Worm (Caenorhabditis elegans) whole organism, young adult: ENCODE measurements around the gene T23G7.3.

ENCODE experiments used
- Y53G8AR.9 ChIP-seq: fragments of 200-800 bp; sonication (Bioruptor generic); conservative IDR thresholded peaks from 2 replicates; pipeline ENCODE4 v1.3.6; 2022; ENCODE audit warnings: missing genetic modification reagents, missing genetic modification characterization, missing compliant biosample characterization
- Y56A3A.18 ChIP-seq: fragments of 200-800 bp; sonication (Bioruptor generic); IDR thresholded peaks from 2 replicates; pipeline ENCODE4 v1.3.6; 2022; ENCODE audit warnings: missing genetic modification reagents, missing genetic modification characterization, missing compliant biosample characterization
- Y67H2A.10 ChIP-seq: fragments of 200-800 bp; sonication (Bioruptor generic); conservative IDR thresholded peaks from 2 replicates; pipeline ENCODE4 v1.3.6; 2022; ENCODE audit warnings: missing genetic modification reagents, missing genetic modification characterization, missing compliant biosample characterization
- Y79H2A.3 ChIP-seq: fragments of 200-800 bp; sonication (Bioruptor generic); conservative IDR thresholded peaks from 2 replicates; pipeline ENCODE4 v1.3.6; 2022; ENCODE audit warnings: missing genetic modification reagents, missing genetic modification characterization, missing compliant biosample characterization
- akir-1 ChIP-seq: fragments of 200-800 bp; sonication (Bioruptor generic); optimal IDR thresholded peaks from 2 replicates; lab custom pipeline; 2018; ENCODE audit warnings: mild to moderate bottlenecking, missing genetic modification characterization, moderate library complexity, missing compliant biosample characterization
- ama-1 ChIP-seq, 3 experiments: fragments of 150-350 bp in 1 of 3; sonication (generic microtip) in 2 of 3; optimal IDR thresholded peaks; 2 replicates each; lab custom pipeline; 2014 to 2018; ENCODE audit warnings: missing biosample characterization in 2 of 3, missing genetic modification characterization in 2 of 3, missing genetic modification reagents in 2 of 3
- atf-7 ChIP-seq: sonication (generic microtip); optimal IDR thresholded peaks from 2 replicates; lab custom pipeline; 2017; ENCODE audit warnings: mild to moderate bottlenecking, missing genetic modification characterization, missing compliant biosample characterization
- hrde-1 ChIP-seq: sonication (generic microtip); optimal IDR thresholded peaks from 2 replicates; lab custom pipeline; 2016; ENCODE audit warnings: missing genetic modification characterization, mild to moderate bottlenecking, missing compliant biosample characterization, moderate library complexity, missing genotype, missing genetic modification reagents, borderline replicate concordance
- lir-1 ChIP-seq: fragments of 200-800 bp; sonication (Bioruptor generic); conservative IDR thresholded peaks from 2 replicates; pipeline ENCODE4 v1.3.6; 2022; ENCODE audit warnings: missing genetic modification reagents, missing genetic modification characterization, missing compliant biosample characterization
- nfya-1 ChIP-seq: sonication (generic microtip); optimal IDR thresholded peaks from 2 replicates; lab custom pipeline; 2017; ENCODE audit warnings: antibody characterized with exemption, missing compliant biosample characterization, missing genetic modification characterization, borderline replicate concordance; ENCODE audit not compliant: insufficient read depth
- pha-4 ChIP-seq: fragments of 150-350 bp; sonication (generic microtip); optimal IDR thresholded peaks from 2 replicates; lab custom pipeline; 2014; ENCODE audit warnings: missing biosample characterization, missing genetic modification reagents, missing genetic modification characterization
- repo-1 ChIP-seq: sonication (generic microtip); optimal IDR thresholded peaks from 2 replicates; lab custom pipeline; 2017; ENCODE audit warnings: mild to moderate bottlenecking, missing genetic modification characterization, missing compliant biosample characterization
- tlf-1 ChIP-seq: fragments of 200-800 bp; sonication (Bioruptor generic); optimal IDR thresholded peaks from 2 replicates; lab custom pipeline; 2018; ENCODE audit warnings: mild to moderate bottlenecking, missing genetic modification characterization, missing compliant biosample characterization
- zim-3 ChIP-seq: sonication (generic microtip); optimal IDR thresholded peaks from 2 replicates; lab custom pipeline; 2017; ENCODE audit warnings: mild to moderate bottlenecking, missing genetic modification characterization, moderate library complexity, missing compliant biosample characterization

ce11 chrII:9127379-9127778 is 40.3 kb downstream of the T23G7.3 start:
- TF ChIP-seq lir-1 = no peak
- no peak for TF ChIP-seq pha-4 (tag; lab: Kevin White, UChicago)
- TF ChIP-seq atf-7 (tag; lab: Kevin White, UChicago) = no peak
- TF ChIP-seq zim-3 = no peak
- TF ChIP-seq Y79H2A.3 (GFP tag; lab: Robert Waterston, UW) = no peak
- TF ChIP-seq Y56A3A.18 = no peak
- TF ChIP-seq Y67H2A.10 = no peak
- TF ChIP-seq akir-1 (GFP tag; lab: Kevin White, UChicago) = no peak
- no peak for TF ChIP-seq nfya-1 (tag; lab: Kevin White, UChicago)
- TF ChIP-seq hrde-1 (tag; lab: Kevin White, UChicago) = no peak
- TF ChIP-seq ama-1 (optimal IDR thresholded peaks at IDR 0.05; lab: Kevin White, UChicago) = no peak
- TF ChIP-seq ama-1 (GFP tag; optimal IDR thresholded peaks at IDR 0.05; lab: Kevin White, UChicago) = no peak
- TF ChIP-seq tlf-1 = no peak
- no peak for TF ChIP-seq Y53G8AR.9 (GFP tag; lab: Robert Waterston, UW)
- TF ChIP-seq repo-1 (tag; lab: Kevin White, UChicago) = no peak
